Worm (Caenorhabditis elegans): Measurements from ENCODE around the gene F09E5.14.

- no peak for TF ChIP-seq pha-4 (tag; optimal IDR thresholded peaks at IDR 0.05)
- TF ChIP-seq nhr-120 (GFP tag; IDR thresholded peaks at IDR 0.05), result no peak
- TF ChIP-seq snpc-4 (GFP tag; optimal IDR thresholded peaks at IDR 0.05), result no peak
- peak in 1 of 4 experiments; percentile 8 for TF ChIP-seq snpc-4 (tag; optimal IDR thresholded peaks at IDR 0.05)
- no peak for TF ChIP-seq F49E8.2 (tag; optimal IDR thresholded peaks at IDR 0.05; ENCODE audit: insufficient read depth)
Measured at ce11 chrII:5326024-5326627, 18.5 kb downstream of the F09E5.14 start.

Data from whole organism, young adult.